Worm (Caenorhabditis elegans) whole organism, mixed stage, embryonic: ENCODE data around the gene ceh-88.

Source experiments
- bed-3 ChIP-seq: fragments of 200-800 bp; sonication (Bioruptor generic); optimal IDR thresholded peaks from 3 replicates; lab custom pipeline; 2018; ENCODE audit warnings: mild to moderate bottlenecking, missing genetic modification characterization, moderate library complexity, missing compliant biosample characterization
- elt-1 ChIP-seq: sonication (generic microtip); optimal IDR thresholded peaks from 2 replicates; lab custom pipeline; 2017; ENCODE audit warnings: missing genetic modification characterization, mild to moderate bottlenecking, missing compliant biosample characterization, antibody characterized with exemption, moderate library complexity, borderline replicate concordance; ENCODE audit not compliant: insufficient read depth
- hlh-1 ChIP-seq: fragments of 150-350 bp; optimal IDR thresholded peaks from 2 replicates; lab custom pipeline; 2014; ENCODE audit warnings: missing biosample characterization, missing genetic modification reagents, missing genetic modification characterization
- lin-13 ChIP-seq: fragments of 150-350 bp; optimal IDR thresholded peaks from 2 replicates; lab custom pipeline; 2014; ENCODE audit warnings: missing biosample characterization, missing genetic modification characterization
- lin-32 ChIP-seq: fragments of 200-800 bp; sonication (Bioruptor generic); optimal IDR thresholded peaks from 2 replicates; lab custom pipeline; 2018; ENCODE audit warnings: mild to moderate bottlenecking, missing genetic modification characterization, missing compliant biosample characterization
- nhr-2 ChIP-seq: fragments of 150-350 bp; optimal IDR thresholded peaks from 2 replicates; lab custom pipeline; 2014; ENCODE audit warnings: missing biosample characterization, missing genetic modification characterization
- pha-4 ChIP-seq: fragments of 150-350 bp; optimal IDR thresholded peaks from 2 replicates; lab custom pipeline; 2018; ENCODE audit warnings: missing biosample characterization, missing genetic modification reagents, missing genetic modification characterization
- snpc-4 ChIP-seq: fragments of 150-350 bp; optimal IDR thresholded peaks from 2 replicates; lab custom pipeline; 2014; ENCODE audit warnings: missing biosample characterization, missing genetic modification characterization
- tbx-8 ChIP-seq: fragments of 200-800 bp; sonication (Bioruptor generic); optimal IDR thresholded peaks from 2 replicates; lab custom pipeline; 2018; ENCODE audit warnings: mild to moderate bottlenecking, missing genetic modification characterization, moderate library complexity, missing compliant biosample characterization
- unc-39 ChIP-seq: fragments of 150-350 bp; optimal IDR thresholded peaks from 2 replicates; lab custom pipeline; 2014; ENCODE audit warnings: missing biosample characterization, missing genetic modification characterization
- unc-62 ChIP-seq: fragments of 150-350 bp; optimal IDR thresholded peaks from 2 replicates; lab custom pipeline; 2014; ENCODE audit warnings: missing biosample characterization, missing genetic modification reagents, missing genetic modification characterization
- ztf-11 ChIP-seq: fragments of 150-350 bp; optimal IDR thresholded peaks from 2 replicates; lab custom pipeline; 2014; ENCODE audit warnings: missing biosample characterization, missing genetic modification characterization

DNA sequence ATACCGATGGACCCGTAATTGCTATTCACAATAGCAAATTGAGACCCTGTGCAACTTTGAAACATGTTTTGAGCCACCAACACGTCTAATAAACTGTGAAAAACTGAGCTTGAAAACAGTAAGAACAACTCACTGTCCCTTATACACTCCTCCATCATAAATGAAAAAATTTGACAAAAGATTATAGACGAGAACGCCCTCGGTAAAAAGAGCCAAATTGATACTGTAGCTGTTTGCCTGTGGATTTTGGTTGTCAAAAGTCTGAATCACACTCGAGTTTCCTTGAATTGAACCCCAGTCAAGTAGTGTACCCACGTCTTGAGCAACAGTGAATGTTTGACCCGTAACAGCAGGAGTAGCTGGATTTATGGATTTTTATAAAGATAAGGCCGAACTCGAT is 12.0 kb downstream of the ceh-88 start:
- no peak for TF ChIP-seq lin-13
- no peak for TF ChIP-seq unc-62 (GFP tag; lab: Kevin White, UChicago)
- no peak for TF ChIP-seq pha-4 (tag; lab: Kevin White, UChicago)
- no peak for TF ChIP-seq tbx-8 (GFP tag; lab: Kevin White, UChicago)
- no peak for TF ChIP-seq ztf-11 (tag; lab: Kevin White, UChicago)
- no peak for TF ChIP-seq hlh-1
- TF ChIP-seq elt-1 = no peak
- TF ChIP-seq bed-3 (GFP tag; lab: Kevin White, UChicago) = no peak
- no peak for TF ChIP-seq snpc-4 (tag; lab: Kevin White, UChicago)
- TF ChIP-seq lin-32 (GFP tag; lab: Kevin White, UChicago) = no peak
- no peak for TF ChIP-seq unc-39
- TF ChIP-seq nhr-2 (tag; lab: Kevin White, UChicago) = no peak
